Fruit fly (Drosophila melanogaster) whole organism, embryonic: ENCODE results near the gene rols.

Source experiments
- ATbp ChIP-seq: fragments of 200-800 bp; sonication (Bioruptor generic); optimal IDR thresholded peaks from 2 replicates; lab custom pipeline; 2017; ENCODE audit warnings: missing biosample characterization, mild to moderate bottlenecking, missing genetic modification characterization, missing genetic modification reagents
- BEAF-32 ChIP-seq: fragments of 200-800 bp; sonication (Bioruptor generic); optimal IDR thresholded peaks from 3 replicates; lab custom pipeline; 2017; ENCODE audit warnings: missing biosample characterization, missing genetic modification characterization, mild to moderate bottlenecking, moderate library complexity, missing genetic modification reagents
- CG10462 ChIP-seq: fragments of 200-800 bp; sonication (Bioruptor generic); optimal IDR thresholded peaks from 2 replicates; lab custom pipeline; 2016; ENCODE audit warnings: missing biosample characterization, missing genetic modification characterization
- CG10543 ChIP-seq: fragments of 200-800 bp; sonication (Bioruptor generic); optimal IDR thresholded peaks from 3 replicates; lab custom pipeline; 2017; ENCODE audit warnings: missing biosample characterization, mild to moderate bottlenecking, missing genetic modification characterization, moderate library complexity
- CG15011 ChIP-seq: fragments of 200-800 bp; sonication (Bioruptor generic); optimal IDR thresholded peaks from 3 replicates; lab custom pipeline; 2018; ENCODE audit warnings: missing biosample characterization, mild to moderate bottlenecking, missing genetic modification characterization
- CG2120 ChIP-seq: fragments of 200-800 bp; sonication (Bioruptor generic); optimal IDR thresholded peaks from 3 replicates; lab custom pipeline; 2016; ENCODE audit warnings: missing biosample characterization, missing genetic modification characterization
- CG30403 ChIP-seq: fragments of 200-800 bp; sonication (Bioruptor generic); optimal IDR thresholded peaks from 3 replicates; lab custom pipeline; 2016; ENCODE audit warnings: missing biosample characterization, missing genetic modification characterization
- CG32532 ChIP-seq: fragments of 200-800 bp; sonication (Bioruptor generic); IDR thresholded peaks from 2 replicates; pipeline ENCODE4 v1.3.6; 2022; ENCODE audit warnings: missing biosample characterization, missing genetic modification characterization
- CG32772 ChIP-seq: fragments of 200-800 bp; sonication (Bioruptor generic); IDR thresholded peaks from 2 replicates; pipeline ENCODE4 v1.3.6; 2022; ENCODE audit warnings: missing biosample characterization, missing genetic modification characterization
- CG3281 ChIP-seq: fragments of 200-800 bp; sonication (Bioruptor generic); optimal IDR thresholded peaks from 3 replicates; lab custom pipeline; 2017; ENCODE audit warnings: missing biosample characterization, mild to moderate bottlenecking, missing genetic modification characterization
- CG34376 ChIP-seq: fragments of 200-800 bp; sonication (Bioruptor generic); optimal IDR thresholded peaks from 2 replicates; lab custom pipeline; 2018; ENCODE audit warnings: missing biosample characterization, mild to moderate bottlenecking, missing genetic modification characterization
- CG43689 ChIP-seq: fragments of 200-800 bp; sonication (Bioruptor generic); IDR thresholded peaks from 2 replicates; pipeline ENCODE4 v1.3.6; 2022; ENCODE audit warnings: missing biosample characterization, missing genetic modification characterization
- CG5953 ChIP-seq: fragments of 200-800 bp; sonication (Bioruptor generic); IDR thresholded peaks from 2 replicates; pipeline ENCODE4 v1.3.6; 2022; ENCODE audit warnings: missing biosample characterization, missing genetic modification characterization
- D19B ChIP-seq: fragments of 200-800 bp; sonication (Bioruptor generic); optimal IDR thresholded peaks from 2 replicates; lab custom pipeline; 2017; ENCODE audit warnings: missing biosample characterization, mild to moderate bottlenecking, missing genetic modification characterization
- NFAT ChIP-seq: fragments of 200-800 bp; sonication (Bioruptor generic); IDR thresholded peaks from 2 replicates; pipeline ENCODE4 v1.3.6; 2022; ENCODE audit warnings: missing biosample characterization, missing genetic modification characterization
- PHDP ChIP-seq: fragments of 200-800 bp; sonication (Bioruptor generic); optimal IDR thresholded peaks from 3 replicates; lab custom pipeline; 2018; ENCODE audit warnings: missing biosample characterization, mild to moderate bottlenecking, missing genetic modification characterization, moderate library complexity
- Pdp1 ChIP-seq, 2 experiments: fragments of 200-800 bp; sonication (Bioruptor generic); optimal IDR thresholded peaks; 3 replicates each; lab custom pipeline; 2016; ENCODE audit warnings: missing biosample characterization in 2 of 2, missing genetic modification characterization in 2 of 2, mild to moderate bottlenecking in 1 of 2, moderate library complexity in 1 of 2
- YL-1 ChIP-seq: fragments of 200-800 bp; sonication (Bioruptor generic); optimal IDR thresholded peaks from 3 replicates; lab custom pipeline; 2017; ENCODE audit warnings: missing biosample characterization, mild to moderate bottlenecking, missing genetic modification characterization
- ab ChIP-seq: fragments of 200-800 bp; sonication (Bioruptor generic); optimal IDR thresholded peaks from 2 replicates; lab custom pipeline; 2016; ENCODE audit warnings: missing biosample characterization, missing genetic modification characterization
- ase ChIP-seq: fragments of 200-800 bp; sonication (Bioruptor generic); IDR thresholded peaks from 3 replicates; pipeline ENCODE4 v1.3.6; 2022; ENCODE audit warnings: missing biosample characterization, missing genetic modification characterization
- cas ChIP-seq: fragments of 200-800 bp; sonication (Bioruptor generic); IDR thresholded peaks from 2 replicates; pipeline ENCODE4 v1.3.6; 2022; ENCODE audit warnings: missing biosample characterization, missing genetic modification characterization
- caup ChIP-seq: fragments of 200-800 bp; sonication (Bioruptor generic); optimal IDR thresholded peaks from 3 replicates; lab custom pipeline; 2017; ENCODE audit warnings: missing biosample characterization, mild to moderate bottlenecking, missing genetic modification characterization, moderate library complexity; ENCODE audit not compliant: severe bottlenecking
- chn ChIP-seq: fragments of 200-800 bp; sonication (Bioruptor generic); optimal IDR thresholded peaks from 2 replicates; lab custom pipeline; 2016; ENCODE audit warnings: missing biosample characterization, missing genetic modification characterization
- dysf ChIP-seq: fragments of 200-800 bp; sonication (Bioruptor generic); IDR thresholded peaks from 3 replicates; pipeline ENCODE4 v1.3.6; 2022; ENCODE audit warnings: missing biosample characterization, missing genetic modification characterization
- ewg ChIP-seq: fragments of 200-800 bp; sonication (Bioruptor generic); optimal IDR thresholded peaks from 3 replicates; lab custom pipeline; 2017; ENCODE audit warnings: mild to moderate bottlenecking, missing biosample characterization, missing genetic modification reagents, missing genetic modification characterization
- fru ChIP-seq: fragments of >200 bp; optimal IDR thresholded peaks from 2 replicates; lab custom pipeline; 2017
- grau ChIP-seq: fragments of 200-800 bp; optimal IDR thresholded peaks from 3 replicates; lab custom pipeline; 2019; ENCODE audit warnings: missing biosample characterization, mild to moderate bottlenecking, missing genetic modification characterization, moderate library complexity
- pfk ChIP-seq: fragments of 200-800 bp; sonication (Bioruptor generic); optimal IDR thresholded peaks from 2 replicates; lab custom pipeline; 2018; ENCODE audit warnings: missing biosample characterization, mild to moderate bottlenecking, missing genetic modification characterization, moderate library complexity
- sens ChIP-seq: fragments of 200-800 bp; sonication (Bioruptor generic); peaks from one replicate; lab custom pipeline; 2016; ENCODE audit warnings: missing biosample characterization, missing genetic modification characterization
- sug ChIP-seq: fragments of 200-800 bp; optimal IDR thresholded peaks from 2 replicates; lab custom pipeline; 2019; ENCODE audit warnings: missing biosample characterization, mild to moderate bottlenecking, missing genetic modification characterization, moderate library complexity
- tna ChIP-seq: fragments of 200-800 bp; sonication (Bioruptor generic); IDR thresholded peaks from 2 replicates; pipeline ENCODE4 v1.3.6; 2022; ENCODE audit warnings: missing biosample characterization, missing genetic modification characterization; ENCODE audit not compliant: partially characterized antibody
- z ChIP-seq: fragments of 200-800 bp; sonication (Bioruptor generic); IDR thresholded peaks from 3 replicates; pipeline ENCODE4 v1.3.6; 2022; ENCODE audit warnings: missing biosample characterization, missing genetic modification characterization

Gene rols

dm6 chr3L:11974605-11975004, 90.1 kb downstream of the rols start, which contains the start of gene CG14125:
TSS of gene CG14125 (plus strand) at chr3L:11974905.
- TF ChIP-seq CG5953 (GFP tag; lab: Robert Waterston, UW) (no peak), caup (GFP tag; lab: Kevin White, UChicago) (no peak), CG2120 (GFP tag; lab: Kevin White, UChicago) (no peak), CG10462 (GFP tag; lab: Kevin White, UChicago) (no peak)

- TF ChIP-seq PHDP (no peak), CG30403 (GFP tag; lab: Kevin White, UChicago) (no peak), tna (GFP tag; lab: Robert Waterston, UW) (no peak), YL-1 (no peak), D19B (peak; percentile 39), CG43689 (GFP tag; lab: Robert Waterston, UW) (no peak), ATbp (GFP tag; lab: Kevin White, UChicago) (no peak), CG5953 (GFP tag; lab: Robert Waterston, UW) (no peak)
- TF ChIP-seq, all 482 proteins: peak for 1
Observed at dm6 chr3L:11973690-11974089, 91.0 kb downstream of the rols start, which contains the start of gene CG42397. TSS of gene CG42397 (minus strand) at chr3L:11973790.

- TF ChIP-seq CG15011 (GFP tag; lab: Kevin White, UChicago) (no peak), CG32772 (GFP tag; lab: Robert Waterston, UW) (no peak), chn (GFP tag; lab: Kevin White, UChicago) (no peak), CG3281 (GFP tag; lab: Kevin White, UChicago) (no peak), NFAT (no peak), pfk (GFP tag; lab: Kevin White, UChicago) (no peak), ewg (GFP tag; lab: Kevin White, UChicago) (no peak), ase (GFP tag; lab: Robert Waterston, UW) (no peak)
Observed at dm6 chr3L:11972879-11973278, 91.8 kb downstream of the rols start, which contains the start of gene Muc68E. TSS of gene Muc68E (minus strand) at chr3L:11972979.

dm6 chr3L:11966104-11966503, 98.6 kb downstream of the rols start, which contains the start of gene prc:
TSS of gene prc (minus strand) at chr3L:11966131.
- TF ChIP-seq BEAF-32 (GFP tag; lab: Kevin White, UChicago) (no peak), CG34376 (GFP tag; lab: Kevin White, UChicago) (peak; percentile 62), z (GFP tag; lab: Robert Waterston, UW) (no peak), grau (tag; lab: Kevin White, UChicago) (no peak), sug (tag; lab: Kevin White, UChicago) (peak; percentile 22), fru (lab: Kevin White, UChicago) (no peak), Pdp1 (GFP tag; optimal IDR thresholded peaks at IDR 0.05; lab: Kevin White, UChicago) (peak in 1 of 2 experiments; percentile 49), sens (GFP tag; lab: Kevin White, UChicago) (peak; percentile 21), CG10543 (GFP tag; lab: Kevin White, UChicago) (peak; percentile 53), dysf (GFP tag; lab: Robert Waterston, UW) (0 out of 3 replicates have a peak, but pooled peaks have one; percentile 25), ab (no peak), cas (GFP tag; lab: Robert Waterston, UW) (no peak), CG32772 (GFP tag; lab: Robert Waterston, UW) (no peak), CG32532 (GFP tag; lab: Robert Waterston, UW) (no peak)
